ENCODE assay signal across 3 worm cellular contexts in genomic region chrX:1223089-1223488, ce11.
A peak's percentile ranks its signal among the peaks of the same experiment; 100 is the strongest.
TF ChIP-seq lines count a peak whose summit lies in the region.

No protein-coding gene starts in this region.

TF ChIP-seq in whole organism, L4 larva, 104 proteins besides CTCF, POLR2A, EP300 and RAD21:
- TF ChIP-seq lir-3 (tag; optimal IDR thresholded peaks at IDR 0.05; lab: Kevin White, UChicago) (no peak), aha-1 (tag; lab: Kevin White, UChicago) (peak; percentile 75)

TF ChIP-seq in whole organism, mixed stage, embryonic, 35 proteins besides CTCF, POLR2A, EP300 and RAD21:
- TF ChIP-seq mep-1 (tag; optimal IDR thresholded peaks at IDR 0.05; lab: Kevin White, UChicago), result no peak
- no peak for TF ChIP-seq sptf-1 (tag; optimal IDR thresholded peaks at IDR 0.05; lab: Kevin White, UChicago)
- TF ChIP-seq M03D4.4 (tag; optimal IDR thresholded peaks at IDR 0.05; lab: Kevin White, UChicago), result no peak
- TF ChIP-seq ztf-11 (tag; optimal IDR thresholded peaks at IDR 0.05; lab: Kevin White, UChicago), result no peak
- no peak for TF ChIP-seq ham-2 (GFP tag; optimal IDR thresholded peaks at IDR 0.05; lab: Kevin White, UChicago)
- no peak for TF ChIP-seq blmp-1 (tag; optimal IDR thresholded peaks at IDR 0.05; lab: Kevin White, UChicago)
- no peak for TF ChIP-seq drap-1 (GFP tag; optimal IDR thresholded peaks at IDR 0.05; lab: Kevin White, UChicago)
- TF ChIP-seq tbx-8 (GFP tag; optimal IDR thresholded peaks at IDR 0.05; lab: Kevin White, UChicago), result no peak
- TF ChIP-seq nhr-237 (tag; optimal IDR thresholded peaks at IDR 0.05; lab: Kevin White, UChicago), result no peak
- no peak for TF ChIP-seq unc-39 (tag; optimal IDR thresholded peaks at IDR 0.05; lab: Kevin White, UChicago)
- peak; percentile 61 for TF ChIP-seq nhr-2 (tag; optimal IDR thresholded peaks at IDR 0.05; lab: Kevin White, UChicago)
- TF ChIP-seq zip-8 (tag; optimal IDR thresholded peaks at IDR 0.05; lab: Kevin White, UChicago), result no peak
- TF ChIP-seq elt-1 (tag; optimal IDR thresholded peaks at IDR 0.05; lab: Kevin White, UChicago; ENCODE audit: borderline replicate concordance, insufficient read depth), result peak; percentile 44
- TF ChIP-seq unc-62 (GFP tag; optimal IDR thresholded peaks at IDR 0.05; lab: Kevin White, UChicago), result peak; percentile 19

TF ChIP-seq in whole organism, young adult, 124 proteins besides CTCF, POLR2A, EP300 and RAD21:
- 0 out of 2 replicates have a peak, but pooled peaks have one; percentile 74 for TF ChIP-seq bed-1 (GFP tag; IDR thresholded peaks at IDR 0.05; lab: Robert Waterston, UW)
- no peak for TF ChIP-seq him-1 (tag; optimal IDR thresholded peaks at IDR 0.05; lab: Kevin White, UChicago)
- no peak for TF ChIP-seq egl-44 (GFP tag; IDR thresholded peaks at IDR 0.05; lab: Robert Waterston, UW)
